Fruit fly (Drosophila melanogaster): ENCODE data around the gene RNaseX25.
A peak's percentile ranks its signal among the peaks of the same experiment; 100 is the strongest.

RNaseX25 gene

dm6 chr3L:7974671-7975281, 4.4 kb downstream of the RNaseX25 start, which contains the start of gene CG8042 (continued):
- TF ChIP-seq CG32532 (GFP tag; IDR thresholded peaks at IDR 0.05) (no peak), cato (GFP tag; optimal IDR thresholded peaks at IDR 0.05; ENCODE audit: borderline replicate concordance) (no peak), cwo (GFP tag; optimal IDR thresholded peaks at IDR 0.05) (no peak), ttk (GFP tag; IDR thresholded peaks at IDR 0.05) (no peak), eve (GFP tag; optimal IDR thresholded peaks at IDR 0.05) (no peak), CG11085 (GFP tag; IDR thresholded peaks at IDR 0.05) (no peak), CG13296 (GFP tag; optimal IDR thresholded peaks at IDR 0.05) (no peak), Ada2b (GFP tag; IDR thresholded peaks at IDR 0.05) (no peak), CG7271 (tag; optimal IDR thresholded peaks at IDR 0.05) (no peak), Fer1 (GFP tag; optimal IDR thresholded peaks at IDR 0.05) (no peak), Ets65A (GFP tag) (no peak), danr (GFP tag; IDR thresholded peaks at IDR 0.05) (no peak), Bdp1 (GFP tag; optimal IDR thresholded peaks at IDR 0.05) (no peak), sr (GFP tag; IDR thresholded peaks at IDR 0.05) (no peak), CG11560 (tag; IDR thresholded peaks at IDR 0.05) (no peak), slp2 (GFP tag; optimal IDR thresholded peaks at IDR 0.05) (no peak), abd-A (tag; optimal IDR thresholded peaks at IDR 0.05) (no peak), CG11696 (GFP tag; IDR thresholded peaks at IDR 0.05) (no peak), dysf (GFP tag; IDR thresholded peaks at IDR 0.05) (no peak), Poxn (GFP tag; IDR thresholded peaks at IDR 0.05) (no peak), al (GFP tag; IDR thresholded peaks at IDR 0.05) (no peak), GATAe (GFP tag; conservative IDR thresholded peaks at IDR 0.05) (no peak), CG18262 (tag; optimal IDR thresholded peaks at IDR 0.05) (no peak), ind (GFP tag; optimal IDR thresholded peaks at IDR 0.05) (no peak), phol (tag; optimal IDR thresholded peaks at IDR 0.05) (peak; percentile 53), Ptx1 (GFP tag; IDR thresholded peaks at IDR 0.05) (no peak), CG7839 (tag; optimal IDR thresholded peaks at IDR 0.05) (no peak), Nf-YC (tag; optimal IDR thresholded peaks at IDR 0.05) (no peak), odd (GFP tag; optimal IDR thresholded peaks at IDR 0.05) (no peak), Med (GFP tag) (no peak), CG12391 (tag; optimal IDR thresholded peaks at IDR 0.05) (peak; percentile 27), chif (GFP tag; optimal IDR thresholded peaks at IDR 0.05) (no peak), MBD-R2 (GFP tag; IDR thresholded peaks at IDR 0.05) (peak; percentile 55; the same call in 1 of the 2 replicates), CG10274 (GFP tag; optimal IDR thresholded peaks at IDR 0.05) (no peak), dimm (GFP tag; IDR thresholded peaks at IDR 0.05) (no peak), ham (GFP tag; IDR thresholded peaks at IDR 0.05) (no peak), lov (optimal IDR thresholded peaks at IDR 0.05) (no peak), lov (GFP tag; IDR thresholded peaks at IDR 0.05) (no peak), usp (GFP tag; optimal IDR thresholded peaks at IDR 0.05) (no peak), gcm2 (GFP tag; optimal IDR thresholded peaks at IDR 0.05) (no peak), Hey (tag; optimal IDR thresholded peaks at IDR 0.05) (no peak), salm (tag; optimal IDR thresholded peaks at IDR 0.05) (no peak), CG34422 (GFP tag; IDR thresholded peaks at IDR 0.05) (no peak), CG30403 (GFP tag; optimal IDR thresholded peaks at IDR 0.05) (no peak), Jarid2 (GFP tag; optimal IDR thresholded peaks at IDR 0.05) (no peak), CG8089 (GFP tag; optimal IDR thresholded peaks at IDR 0.05) (no peak), CG3726 (GFP tag; IDR thresholded peaks at IDR 0.05) (no peak), chinmo (GFP tag; IDR thresholded peaks at IDR 0.05; ENCODE audit: partially characterized antibody) (no peak), CG33213 (GFP tag; optimal IDR thresholded peaks at IDR 0.05) (no peak), CG2712 (tag; optimal IDR thresholded peaks at IDR 0.05) (peak; percentile 4), Sox100B (GFP tag; optimal IDR thresholded peaks at IDR 0.05) (no peak), CG6689 (GFP tag; IDR thresholded peaks at IDR 0.05) (no peak), CG10565 (GFP tag; optimal IDR thresholded peaks at IDR 0.05) (no peak)

All from whole organism, embryonic.